Worm (Caenorhabditis elegans) whole organism, early embryonic: ENCODE measurements around the gene hpa-1.

ENCODE experiments used
- B0310.2 ChIP-seq: sonication (generic microtip); optimal IDR thresholded peaks from 2 replicates; lab custom pipeline; 2016; ENCODE audit warnings: mild to moderate bottlenecking, missing genetic modification characterization, missing compliant biosample characterization
- F13C5.2 ChIP-seq: sonication (generic microtip); optimal IDR thresholded peaks from 2 replicates; lab custom pipeline; 2017; ENCODE audit warnings: mild to moderate bottlenecking, missing genetic modification characterization, inconsistent platforms, missing compliant biosample characterization
- aly-1 ChIP-seq: sonication (generic microtip); optimal IDR thresholded peaks from 2 replicates; lab custom pipeline; 2016; ENCODE audit warnings: missing genetic modification characterization, missing compliant biosample characterization
- ama-1 ChIP-seq: fragments of 150-350 bp; optimal IDR thresholded peaks from 2 replicates; lab custom pipeline; 2014
- ceh-13 ChIP-seq: fragments of 200-800 bp; sonication (Bioruptor generic); optimal IDR thresholded peaks from 2 replicates; lab custom pipeline; 2018; ENCODE audit warnings: mild to moderate bottlenecking, missing genetic modification characterization, missing compliant biosample characterization
- ceh-36 ChIP-seq: sonication (generic microtip); optimal IDR thresholded peaks from 2 replicates; lab custom pipeline; 2016; ENCODE audit warnings: missing genetic modification characterization, inconsistent platforms, missing compliant biosample characterization
- ets-7 ChIP-seq: sonication (generic microtip); optimal IDR thresholded peaks from 2 replicates; lab custom pipeline; 2016; ENCODE audit warnings: missing genotype, missing genetic modification characterization, missing compliant biosample characterization
- flt-1 ChIP-seq: fragments of 200-800 bp; sonication (Bioruptor generic); IDR thresholded peaks from 2 replicates; pipeline ENCODE4 v1.3.6; 2022; ENCODE audit warnings: missing genetic modification characterization, missing compliant biosample characterization
- hmbx-1 ChIP-seq: sonication (generic microtip); optimal IDR thresholded peaks from 2 replicates; lab custom pipeline; 2016; ENCODE audit warnings: mild to moderate bottlenecking, missing genetic modification characterization, missing compliant biosample characterization
- hmg-4 ChIP-seq: fragments of 200-800 bp; sonication (Bioruptor generic); optimal IDR thresholded peaks from 2 replicates; lab custom pipeline; 2018; ENCODE audit warnings: mild to moderate bottlenecking, missing genetic modification characterization, missing compliant biosample characterization
- hnd-1 ChIP-seq: sonication (generic microtip); optimal IDR thresholded peaks from 2 replicates; lab custom pipeline; 2016; ENCODE audit warnings: missing genetic modification characterization, missing compliant biosample characterization
- pes-1 ChIP-seq: fragments of 200-800 bp; sonication (Bioruptor generic); IDR thresholded peaks from 2 replicates; pipeline ENCODE4 v1.3.6; 2022; ENCODE audit warnings: missing genetic modification reagents, missing genetic modification characterization, missing compliant biosample characterization
- scrt-1 ChIP-seq: fragments of 200-800 bp; sonication (Bioruptor generic); IDR thresholded peaks from 2 replicates; pipeline ENCODE4 v1.3.6; 2022; ENCODE audit warnings: missing genetic modification characterization, missing compliant biosample characterization
- sea-1 ChIP-seq: fragments of 200-800 bp; sonication (Bioruptor generic); conservative IDR thresholded peaks from 2 replicates; pipeline ENCODE4 v1.3.6; 2022; ENCODE audit warnings: missing genetic modification characterization, missing compliant biosample characterization
- tbx-11 ChIP-seq: fragments of 200-800 bp; sonication (Bioruptor generic); IDR thresholded peaks from 2 replicates; pipeline ENCODE4 v1.3.6; 2022; ENCODE audit warnings: missing genetic modification characterization, missing compliant biosample characterization
- tbx-37 ChIP-seq: fragments of 200-800 bp; sonication (Bioruptor generic); conservative IDR thresholded peaks from 2 replicates; pipeline ENCODE4 v1.3.6; 2022; ENCODE audit warnings: missing genetic modification reagents, missing genetic modification characterization, missing compliant biosample characterization
- tra-4 ChIP-seq: sonication (generic microtip); optimal IDR thresholded peaks from 2 replicates; lab custom pipeline; 2017; ENCODE audit warnings: missing genetic modification characterization, missing compliant biosample characterization

The hpa-1 gene

ce11 chrIV:16203373-16203772 lies 29.6 kb downstream of the hpa-1 start:
- TF ChIP-seq pes-1: no peak
- no peak for TF ChIP-seq aly-1 (tag; lab: Kevin White, UChicago)
- TF ChIP-seq ama-1 (lab: Kevin White, UChicago): no peak
- no peak for TF ChIP-seq tbx-11 (GFP tag; lab: Robert Waterston, UW)
- TF ChIP-seq B0310.2 (tag; lab: Kevin White, UChicago): no peak
- no peak for TF ChIP-seq sea-1 (GFP tag; lab: Robert Waterston, UW)
- no peak for TF ChIP-seq ceh-13 (GFP tag; lab: Kevin White, UChicago)
- TF ChIP-seq hmg-4 (GFP tag; lab: Kevin White, UChicago): no peak
- no peak for TF ChIP-seq hnd-1 (tag; lab: Kevin White, UChicago)
- TF ChIP-seq ceh-36 (tag; lab: Kevin White, UChicago): no peak
- no peak for TF ChIP-seq scrt-1 (GFP tag; lab: Robert Waterston, UW)
- no peak for TF ChIP-seq ets-7 (tag; lab: Kevin White, UChicago)
- no peak for TF ChIP-seq flt-1 (GFP tag; lab: Robert Waterston, UW)
- no peak for TF ChIP-seq hmbx-1 (tag; lab: Kevin White, UChicago)
- no peak for TF ChIP-seq tra-4 (tag; lab: Kevin White, UChicago)
- TF ChIP-seq F13C5.2 (tag; lab: Kevin White, UChicago): no peak
- TF ChIP-seq tbx-37 (GFP tag; lab: Robert Waterston, UW): no peak

- TF ChIP-seq tbx-37 (GFP tag; lab: Robert Waterston, UW) (no peak), hnd-1 (tag; lab: Kevin White, UChicago) (no peak), scrt-1 (GFP tag; lab: Robert Waterston, UW) (no peak), ets-7 (tag; lab: Kevin White, UChicago) (no peak), tbx-11 (GFP tag; lab: Robert Waterston, UW) (no peak), tra-4 (tag; lab: Kevin White, UChicago) (no peak), B0310.2 (tag; lab: Kevin White, UChicago) (no peak), aly-1 (tag; lab: Kevin White, UChicago) (no peak), hmbx-1 (tag; lab: Kevin White, UChicago) (no peak)
Observed at ce11 chrIV:16202074-16202473, 30.9 kb downstream of the hpa-1 start, which contains the start of gene H25K10.1. H25K10.1 (plus strand) TSS chrIV:16202374.

- TF ChIP-seq ets-7 (tag; lab: Kevin White, UChicago): no peak
Observed at ce11 chrIV:16199831-16200230, 33.1 kb downstream of the hpa-1 start.

- no peak for TF ChIP-seq tbx-37 (GFP tag; lab: Robert Waterston, UW)
- TF ChIP-seq hmbx-1 (tag; lab: Kevin White, UChicago): no peak
- TF ChIP-seq tbx-11 (GFP tag; lab: Robert Waterston, UW): no peak
Observed at ce11 chrIV:16196717-16197116, 36.2 kb downstream of the hpa-1 start, which contains the start of gene Y7A9A.1. Y7A9A.1 (plus strand) TSS chrIV:16197017.

ce11 chrIV:16192754-16193153 lies 40.2 kb downstream of the hpa-1 start:
- TF ChIP-seq tra-4 (tag; lab: Kevin White, UChicago) (no peak), ama-1 (lab: Kevin White, UChicago) (no peak), aly-1 (tag; lab: Kevin White, UChicago) (no peak), scrt-1 (GFP tag; lab: Robert Waterston, UW) (no peak), hnd-1 (tag; lab: Kevin White, UChicago) (no peak), hmg-4 (GFP tag; lab: Kevin White, UChicago) (no peak)

- TF ChIP-seq ceh-36 (tag; lab: Kevin White, UChicago) (no peak), tra-4 (tag; lab: Kevin White, UChicago) (no peak), B0310.2 (tag; lab: Kevin White, UChicago) (no peak), ets-7 (tag; lab: Kevin White, UChicago) (no peak), tbx-11 (GFP tag; lab: Robert Waterston, UW) (no peak), tbx-37 (GFP tag; lab: Robert Waterston, UW) (no peak), flt-1 (GFP tag; lab: Robert Waterston, UW) (no peak)
Observed at ce11 chrIV:16191597-16191996, 41.3 kb downstream of the hpa-1 start.

ce11 chrIV:16186008-16186407 lies 46.9 kb downstream of the hpa-1 start:
- TF ChIP-seq hmbx-1 (tag; lab: Kevin White, UChicago): no peak
- TF ChIP-seq pes-1: no peak
- TF ChIP-seq hnd-1 (tag; lab: Kevin White, UChicago): no peak
- TF ChIP-seq aly-1 (tag; lab: Kevin White, UChicago): no peak
- no peak for TF ChIP-seq ceh-36 (tag; lab: Kevin White, UChicago)
- no peak for TF ChIP-seq B0310.2 (tag; lab: Kevin White, UChicago)
- TF ChIP-seq ceh-13 (GFP tag; lab: Kevin White, UChicago): no peak
- TF ChIP-seq flt-1 (GFP tag; lab: Robert Waterston, UW): no peak
- TF ChIP-seq tra-4 (tag; lab: Kevin White, UChicago): no peak
- no peak for TF ChIP-seq ets-7 (tag; lab: Kevin White, UChicago)
- TF ChIP-seq hmg-4 (GFP tag; lab: Kevin White, UChicago): no peak
- TF ChIP-seq tbx-11 (GFP tag; lab: Robert Waterston, UW): no peak
- TF ChIP-seq ama-1 (lab: Kevin White, UChicago): no peak
- TF ChIP-seq scrt-1 (GFP tag; lab: Robert Waterston, UW): no peak
- no peak for TF ChIP-seq tbx-37 (GFP tag; lab: Robert Waterston, UW)
- TF ChIP-seq F13C5.2 (tag; lab: Kevin White, UChicago): no peak
- no peak for TF ChIP-seq sea-1 (GFP tag; lab: Robert Waterston, UW)

- no peak for TF ChIP-seq hmg-4 (GFP tag; lab: Kevin White, UChicago)
- no peak for TF ChIP-seq aly-1 (tag; lab: Kevin White, UChicago)
- TF ChIP-seq flt-1 (GFP tag; lab: Robert Waterston, UW): no peak
- TF ChIP-seq tra-4 (tag; lab: Kevin White, UChicago): no peak
- no peak for TF ChIP-seq F13C5.2 (tag; lab: Kevin White, UChicago)
- no peak for TF ChIP-seq ceh-36 (tag; lab: Kevin White, UChicago)
- TF ChIP-seq sea-1 (GFP tag; lab: Robert Waterston, UW): no peak
- TF ChIP-seq pes-1: no peak
- TF ChIP-seq scrt-1 (GFP tag; lab: Robert Waterston, UW): no peak
- no peak for TF ChIP-seq tbx-11 (GFP tag; lab: Robert Waterston, UW)
- no peak for TF ChIP-seq ceh-13 (GFP tag; lab: Kevin White, UChicago)
- TF ChIP-seq B0310.2 (tag; lab: Kevin White, UChicago): no peak
- TF ChIP-seq ets-7 (tag; lab: Kevin White, UChicago): no peak
- TF ChIP-seq hnd-1 (tag; lab: Kevin White, UChicago): no peak
- TF ChIP-seq ama-1 (lab: Kevin White, UChicago): no peak
- TF ChIP-seq tbx-37 (GFP tag; lab: Robert Waterston, UW): no peak
- TF ChIP-seq hmbx-1 (tag; lab: Kevin White, UChicago): no peak
Observed at ce11 chrIV:16184521-16184920, 48.4 kb downstream of the hpa-1 start, which contains the start of gene Y105C5B.1413. Y105C5B.1413 (minus strand) TSS chrIV:16184621.
